Fruit fly (Drosophila melanogaster) whole organism: Measurements from ENCODE around the gene Ent3.

Experiments
- CG8478 ChIP-seq: fragments of >200 bp; optimal IDR thresholded peaks from 2 replicates; lab custom pipeline; 2018; ENCODE audit warnings: inconsistent platforms
- Dll ChIP-seq: fragments of >200 bp; optimal IDR thresholded peaks from 2 replicates; lab custom pipeline; 2017
- pan ChIP-seq: fragments of >200 bp; optimal IDR thresholded peaks from 2 replicates; lab custom pipeline; 2017
- psq ChIP-seq: fragments of >200 bp; optimal IDR thresholded peaks from 2 replicates; lab custom pipeline; 2017
- usp ChIP-seq: fragments of >200 bp; optimal IDR thresholded peaks from 2 replicates; lab custom pipeline; 2017; ENCODE audit warnings: missing biosample characterization, missing genetic modification characterization, mixed read lengths

DNA sequence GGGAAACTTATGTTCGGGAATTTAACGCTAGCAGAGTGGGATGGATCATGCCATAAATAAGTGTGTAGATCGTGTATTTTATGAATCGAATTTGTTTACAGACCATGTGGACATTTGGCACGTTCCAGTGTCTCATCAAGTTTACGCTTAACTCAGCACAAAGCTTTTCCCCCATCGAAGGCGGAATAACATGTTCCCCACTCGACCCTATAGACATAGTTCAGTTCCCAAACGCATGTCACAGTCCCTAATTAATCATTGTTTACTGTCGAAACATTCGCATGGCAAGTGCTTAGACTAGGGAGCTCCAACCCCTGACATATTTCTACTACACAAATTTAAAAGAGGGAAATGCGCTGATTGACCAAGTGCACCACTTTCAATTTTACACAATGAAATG, 12.0 kb upstream of the Ent3 start:
- TF ChIP-seq psq (lab: Kevin White, UChicago) (no peak), pan (no peak), usp (no peak), Dll (lab: Kevin White, UChicago) (no peak), CG8478 (lab: Kevin White, UChicago) (no peak)
